Fruit fly (Drosophila melanogaster): ENCODE measurements around the gene Tpr2.

DNA sequence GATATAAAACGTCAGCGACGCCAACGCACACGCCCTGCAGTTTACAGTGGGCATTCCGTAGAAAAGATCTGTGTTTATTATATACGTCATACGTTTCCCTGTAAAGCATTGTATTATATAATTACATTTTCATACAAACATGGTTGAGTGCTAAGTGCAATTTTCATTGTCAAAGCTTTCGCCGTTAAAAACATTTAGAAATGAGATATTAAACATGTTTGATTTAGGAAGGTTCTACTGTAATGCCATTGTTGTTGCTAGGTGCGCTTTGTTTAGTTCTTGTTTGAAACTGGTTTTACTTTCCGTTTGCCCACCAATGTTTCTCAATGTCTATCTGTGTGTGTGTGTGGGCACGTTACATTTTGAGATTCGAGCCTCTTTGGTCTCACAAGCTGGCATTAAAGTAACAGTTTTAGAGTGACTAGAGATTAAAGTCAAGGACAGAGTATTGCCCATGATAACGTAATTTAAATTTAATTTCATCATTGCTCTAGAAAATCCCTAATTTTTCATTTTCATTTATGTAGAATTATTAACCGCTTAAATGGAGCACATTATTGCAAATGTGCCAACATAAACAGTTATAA is 1.4 kb downstream of the Tpr2 start:
- TF ChIP-seq Mnt (GFP tag; optimal IDR thresholded peaks at IDR 0.05), result no peak
- TF ChIP-seq CG5204 (GFP tag; optimal IDR thresholded peaks at IDR 0.05), result peak; percentile 80
- peak; percentile 83 for TF ChIP-seq bab1 (GFP tag; optimal IDR thresholded peaks at IDR 0.05)
- TF ChIP-seq CG11617 (GFP tag; optimal IDR thresholded peaks at IDR 0.05), result peak; percentile 70
- peak; percentile 43 for TF ChIP-seq Clk (GFP tag; optimal IDR thresholded peaks at IDR 0.05)
- TF ChIP-seq tj (GFP tag; optimal IDR thresholded peaks at IDR 0.05), result peak; percentile 44
- TF ChIP-seq Hr96 (GFP tag; optimal IDR thresholded peaks at IDR 0.05), result peak; percentile 31
- TF ChIP-seq Crg-1 (GFP tag; optimal IDR thresholded peaks at IDR 0.05), result peak; percentile 38
- TF ChIP-seq CG1620 (GFP tag; optimal IDR thresholded peaks at IDR 0.05), result peak; percentile 40
- peak; percentile 19 for TF ChIP-seq pad (GFP tag; optimal IDR thresholded peaks at IDR 0.05)
- peak; percentile 83 for TF ChIP-seq CG33017 (tag; optimal IDR thresholded peaks at IDR 0.05)
- peak; percentile 65 for TF ChIP-seq CG14711 (tag; optimal IDR thresholded peaks at IDR 0.05)

Data from whole organism, adult.